Worm (Caenorhabditis elegans) whole organism, young adult: ENCODE data around the gene tag-280.

ENCODE experiments used
- B0019.2 ChIP-seq: fragments of 200-800 bp; sonication (Bioruptor generic); conservative IDR thresholded peaks from 2 replicates; pipeline ENCODE4 v1.3.6; 2022; ENCODE audit warnings: missing genetic modification reagents, missing genetic modification characterization, missing compliant biosample characterization
- B0261.1 ChIP-seq: sonication (generic microtip); optimal IDR thresholded peaks from 2 replicates; lab custom pipeline; 2016; ENCODE audit warnings: mild to moderate bottlenecking, missing genetic modification characterization, moderate library complexity, missing compliant biosample characterization
- C17E4.6 ChIP-seq: fragments of 200-800 bp; sonication (Bioruptor generic); IDR thresholded peaks from 2 replicates; pipeline ENCODE4 v1.3.6; 2022; ENCODE audit warnings: missing genetic modification reagents, missing genetic modification characterization, missing compliant biosample characterization
- D2030.7 ChIP-seq: fragments of 200-800 bp; sonication (Bioruptor generic); IDR thresholded peaks from 2 replicates; pipeline ENCODE4 v1.3.6; 2022; ENCODE audit warnings: missing genetic modification reagents, missing genetic modification characterization, missing compliant biosample characterization
- F52B5.7 ChIP-seq: sonication (generic microtip); optimal IDR thresholded peaks from 2 replicates; lab custom pipeline; 2016; ENCODE audit warnings: mild to moderate bottlenecking, missing genetic modification characterization, missing compliant biosample characterization
- F57A8.1 ChIP-seq: fragments of 200-800 bp; sonication (Bioruptor generic); optimal IDR thresholded peaks from 2 replicates; lab custom pipeline; 2018; ENCODE audit warnings: mild to moderate bottlenecking, missing genetic modification characterization, moderate library complexity, missing compliant biosample characterization
- K11D2.4 ChIP-seq: fragments of 200-800 bp; sonication (Bioruptor generic); IDR thresholded peaks from 2 replicates; pipeline ENCODE4 v1.3.6; 2022; ENCODE audit warnings: missing genetic modification reagents, missing genetic modification characterization, missing compliant biosample characterization
- Y53F4B.3 ChIP-seq: fragments of 200-800 bp; sonication (Bioruptor generic); IDR thresholded peaks from 2 replicates; pipeline ENCODE4 v1.3.6; 2022; ENCODE audit warnings: missing genetic modification reagents, missing genetic modification characterization, missing compliant biosample characterization
- Y53G8AR.9 ChIP-seq: fragments of 200-800 bp; sonication (Bioruptor generic); conservative IDR thresholded peaks from 2 replicates; pipeline ENCODE4 v1.3.6; 2022; ENCODE audit warnings: missing genetic modification reagents, missing genetic modification characterization, missing compliant biosample characterization
- Y67H2A.10 ChIP-seq: fragments of 200-800 bp; sonication (Bioruptor generic); conservative IDR thresholded peaks from 2 replicates; pipeline ENCODE4 v1.3.6; 2022; ENCODE audit warnings: missing genetic modification reagents, missing genetic modification characterization, missing compliant biosample characterization
- cebp-2 ChIP-seq: fragments of 200-800 bp; sonication (Bioruptor generic); IDR thresholded peaks from 2 replicates; pipeline ENCODE4 v1.3.6; 2022; ENCODE audit warnings: missing genetic modification characterization, missing compliant biosample characterization
- ceh-79 ChIP-seq: sonication (generic microtip); optimal IDR thresholded peaks from 2 replicates; lab custom pipeline; 2017; ENCODE audit warnings: mild to moderate bottlenecking, missing genetic modification characterization, missing compliant biosample characterization
- ceh-91 ChIP-seq: fragments of 200-800 bp; sonication (Bioruptor generic); IDR thresholded peaks from 2 replicates; pipeline ENCODE4 v1.3.6; 2022; ENCODE audit warnings: missing genetic modification reagents, missing genetic modification characterization, missing compliant biosample characterization
- chd-7 ChIP-seq: sonication (generic microtip); optimal IDR thresholded peaks from 2 replicates; lab custom pipeline; 2016; ENCODE audit warnings: mild to moderate bottlenecking, missing genetic modification characterization, moderate library complexity, missing compliant biosample characterization
- dox-1 ChIP-seq: fragments of 200-800 bp; sonication (Bioruptor generic); IDR thresholded peaks from 2 replicates; pipeline ENCODE4 v1.3.6; 2022; ENCODE audit warnings: missing genetic modification reagents, missing genetic modification characterization, missing compliant biosample characterization
- dpl-1 ChIP-seq: fragments of 150-350 bp; optimal IDR thresholded peaks from 2 replicates; lab custom pipeline; 2014; ENCODE audit warnings: missing biosample characterization, missing genetic modification reagents, missing genetic modification characterization
- ets-4 ChIP-seq: fragments of 200-800 bp; sonication (Bioruptor generic); optimal IDR thresholded peaks from 2 replicates; lab custom pipeline; 2018; ENCODE audit warnings: mild to moderate bottlenecking, missing genetic modification characterization, missing compliant biosample characterization
- him-1 ChIP-seq: sonication (generic microtip); optimal IDR thresholded peaks from 2 replicates; lab custom pipeline; 2016; ENCODE audit warnings: missing genotype, missing genetic modification reagents, missing genetic modification characterization, missing compliant biosample characterization
- hmg-1.2 ChIP-seq: fragments of 200-800 bp; sonication (Bioruptor generic); IDR thresholded peaks from 2 replicates; pipeline ENCODE4 v1.3.6; 2022; ENCODE audit warnings: missing genetic modification reagents, missing genetic modification characterization, missing compliant biosample characterization
- hrde-1 ChIP-seq: sonication (generic microtip); optimal IDR thresholded peaks from 2 replicates; lab custom pipeline; 2016; ENCODE audit warnings: missing genetic modification characterization, mild to moderate bottlenecking, missing compliant biosample characterization, moderate library complexity, missing genotype, missing genetic modification reagents, borderline replicate concordance
- let-526 ChIP-seq: fragments of 200-800 bp; sonication (Bioruptor generic); IDR thresholded peaks from 2 replicates; pipeline ENCODE4 v1.3.6; 2022; ENCODE audit warnings: missing genetic modification reagents, missing genetic modification characterization, missing compliant biosample characterization
- lin-26 ChIP-seq: fragments of 200-800 bp; sonication (Bioruptor generic); IDR thresholded peaks from 2 replicates; pipeline ENCODE4 v1.3.6; 2022; ENCODE audit warnings: missing genetic modification reagents, missing genetic modification characterization, missing compliant biosample characterization
- lin-35 ChIP-seq, 3 experiments: fragments of 150-350 bp in 2 of 3; sonication (generic microtip) in 1 of 3; optimal IDR thresholded peaks; 2 replicates each; lab custom pipeline; 2014 to 2018; ENCODE audit warnings: missing biosample characterization in 3 of 3, missing genetic modification characterization in 3 of 3, missing genetic modification reagents in 3 of 3
- lin-54 ChIP-seq: fragments of 200-800 bp; sonication (Bioruptor generic); optimal IDR thresholded peaks from 2 replicates; lab custom pipeline; 2018; ENCODE audit warnings: mild to moderate bottlenecking, missing genetic modification characterization, missing compliant biosample characterization
- lir-1 ChIP-seq: fragments of 200-800 bp; sonication (Bioruptor generic); conservative IDR thresholded peaks from 2 replicates; pipeline ENCODE4 v1.3.6; 2022; ENCODE audit warnings: missing genetic modification reagents, missing genetic modification characterization, missing compliant biosample characterization
- madf-8 ChIP-seq: fragments of 200-800 bp; sonication (Bioruptor generic); conservative IDR thresholded peaks from 2 replicates; pipeline ENCODE4 v1.3.6; 2022; ENCODE audit warnings: missing genetic modification reagents, missing genetic modification characterization, missing compliant biosample characterization
- mcd-1 ChIP-seq: fragments of 200-800 bp; sonication (Bioruptor generic); IDR thresholded peaks from 2 replicates; pipeline ENCODE4 v1.3.6; 2022; ENCODE audit warnings: missing genetic modification reagents, missing genetic modification characterization, missing compliant biosample characterization
- mel-28 ChIP-seq: sonication (generic microtip); optimal IDR thresholded peaks from 2 replicates; lab custom pipeline; 2016; ENCODE audit warnings: borderline replicate concordance, mild to moderate bottlenecking, missing genetic modification characterization, missing compliant biosample characterization
- mxl-1 ChIP-seq: sonication (generic microtip); optimal IDR thresholded peaks from 2 replicates; lab custom pipeline; 2016; ENCODE audit warnings: missing genetic modification characterization, missing compliant biosample characterization
- nfya-1 ChIP-seq: sonication (generic microtip); optimal IDR thresholded peaks from 2 replicates; lab custom pipeline; 2017; ENCODE audit warnings: antibody characterized with exemption, missing compliant biosample characterization, missing genetic modification characterization, borderline replicate concordance; ENCODE audit not compliant: insufficient read depth
- nfyb-1 ChIP-seq: fragments of 200-800 bp; sonication (Bioruptor generic); IDR thresholded peaks from 2 replicates; pipeline ENCODE4 v1.3.6; 2022; ENCODE audit warnings: missing genetic modification reagents, missing genetic modification characterization, missing compliant biosample characterization
- nhr-179 ChIP-seq: sonication (generic microtip); optimal IDR thresholded peaks from 2 replicates; lab custom pipeline; 2016; ENCODE audit warnings: mild to moderate bottlenecking, missing genetic modification characterization, missing compliant biosample characterization
- nhr-27 ChIP-seq: fragments of 200-800 bp; sonication (Bioruptor generic); optimal IDR thresholded peaks from 2 replicates; lab custom pipeline; 2018; ENCODE audit warnings: mild to moderate bottlenecking, missing genetic modification characterization, moderate library complexity, missing compliant biosample characterization
- repo-1 ChIP-seq: sonication (generic microtip); optimal IDR thresholded peaks from 2 replicates; lab custom pipeline; 2017; ENCODE audit warnings: mild to moderate bottlenecking, missing genetic modification characterization, missing compliant biosample characterization
- sdz-38 ChIP-seq: sonication (generic microtip); optimal IDR thresholded peaks from 2 replicates; lab custom pipeline; 2016; ENCODE audit warnings: missing genotype, missing genetic modification characterization, missing compliant biosample characterization
- snpc-1.1 ChIP-seq: sonication (generic microtip); optimal IDR thresholded peaks from 2 replicates; lab custom pipeline; 2017; ENCODE audit warnings: missing genetic modification characterization, mild to moderate bottlenecking, missing compliant biosample characterization, antibody characterized with exemption, moderate library complexity, missing genotype, missing genetic modification reagents; ENCODE audit not compliant: insufficient read depth
- snpc-3.4 ChIP-seq: sonication (generic microtip); optimal IDR thresholded peaks from 2 replicates; lab custom pipeline; 2017; ENCODE audit warnings: missing genetic modification characterization, mild to moderate bottlenecking, missing compliant biosample characterization, antibody characterized with exemption, moderate library complexity, missing genotype, missing genetic modification reagents
- tbx-9 ChIP-seq: sonication (generic microtip); optimal IDR thresholded peaks from 2 replicates; lab custom pipeline; 2016; ENCODE audit warnings: borderline replicate concordance, missing genetic modification characterization, inconsistent platforms, missing compliant biosample characterization
- tlf-1 ChIP-seq: fragments of 200-800 bp; sonication (Bioruptor generic); optimal IDR thresholded peaks from 2 replicates; lab custom pipeline; 2018; ENCODE audit warnings: mild to moderate bottlenecking, missing genetic modification characterization, missing compliant biosample characterization
- ztf-18 ChIP-seq: sonication (generic microtip); optimal IDR thresholded peaks from 2 replicates; lab custom pipeline; 2016; ENCODE audit warnings: missing genotype, mild to moderate bottlenecking, missing genetic modification characterization, missing compliant biosample characterization
- ztf-26 ChIP-seq: sonication (generic microtip); optimal IDR thresholded peaks from 2 replicates; lab custom pipeline; 2017; ENCODE audit warnings: missing genetic modification characterization, missing compliant biosample characterization
- ztf-28 ChIP-seq: fragments of 200-800 bp; sonication (Bioruptor generic); IDR thresholded peaks from 2 replicates; pipeline ENCODE4 v1.3.6; 2022; ENCODE audit warnings: missing genetic modification reagents, missing genetic modification characterization, missing compliant biosample characterization

Gene tag-280

DNA sequence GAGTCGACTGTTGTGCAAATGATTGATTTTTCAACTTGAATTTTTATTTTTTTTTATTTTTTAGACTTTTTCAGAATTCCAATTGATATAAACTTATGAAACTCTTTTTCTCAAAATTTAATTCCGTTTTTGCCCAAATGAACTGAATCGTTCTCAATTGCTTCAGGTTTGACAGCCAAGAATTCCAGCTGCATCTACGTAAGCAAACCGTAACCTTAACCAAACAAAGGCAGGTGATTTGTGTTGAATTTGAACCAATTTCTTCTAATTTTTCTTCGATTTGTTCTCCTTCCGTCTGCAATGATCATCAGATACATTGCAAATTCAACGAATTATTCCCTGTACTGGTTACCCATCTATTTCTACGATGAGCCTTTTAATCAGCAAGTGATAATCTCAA, 10.6 kb upstream of the tag-280 start, which contains the start of gene sre-34:
TSS of gene sre-34 (plus strand) at position 301 of the 400 bp plus-strand sequence.
- TF ChIP-seq dox-1: no peak
- no peak for TF ChIP-seq repo-1 (tag; lab: Kevin White, UChicago)
- TF ChIP-seq lin-26 (GFP tag; lab: Robert Waterston, UW): no peak
- TF ChIP-seq ceh-91 (GFP tag; lab: Robert Waterston, UW): no peak
- TF ChIP-seq Y53F4B.3: no peak
- TF ChIP-seq B0019.2 (GFP tag; lab: Robert Waterston, UW): no peak
- no peak for TF ChIP-seq madf-8 (GFP tag; lab: Robert Waterston, UW)
- TF ChIP-seq hmg-1.2 (GFP tag; lab: Robert Waterston, UW): no peak
- no peak for TF ChIP-seq nfya-1 (tag; lab: Kevin White, UChicago)
- no peak for TF ChIP-seq nhr-27 (tag; lab: Kevin White, UChicago)
- TF ChIP-seq ceh-79 (tag; lab: Kevin White, UChicago): no peak
- no peak for TF ChIP-seq chd-7 (tag; lab: Kevin White, UChicago)
- TF ChIP-seq mcd-1 (GFP tag; lab: Robert Waterston, UW): no peak
- TF ChIP-seq ets-4 (GFP tag; lab: Kevin White, UChicago): no peak
- no peak for TF ChIP-seq tbx-9 (tag; lab: Kevin White, UChicago)
- TF ChIP-seq him-1 (tag; lab: Kevin White, UChicago): no peak
- no peak for TF ChIP-seq ztf-28 (GFP tag; lab: Robert Waterston, UW)
- no peak for TF ChIP-seq Y67H2A.10 (GFP tag; lab: Robert Waterston, UW)
- no peak for TF ChIP-seq ztf-18 (tag; lab: Kevin White, UChicago)
- TF ChIP-seq, all 124 proteins: peak for 0

DNA sequence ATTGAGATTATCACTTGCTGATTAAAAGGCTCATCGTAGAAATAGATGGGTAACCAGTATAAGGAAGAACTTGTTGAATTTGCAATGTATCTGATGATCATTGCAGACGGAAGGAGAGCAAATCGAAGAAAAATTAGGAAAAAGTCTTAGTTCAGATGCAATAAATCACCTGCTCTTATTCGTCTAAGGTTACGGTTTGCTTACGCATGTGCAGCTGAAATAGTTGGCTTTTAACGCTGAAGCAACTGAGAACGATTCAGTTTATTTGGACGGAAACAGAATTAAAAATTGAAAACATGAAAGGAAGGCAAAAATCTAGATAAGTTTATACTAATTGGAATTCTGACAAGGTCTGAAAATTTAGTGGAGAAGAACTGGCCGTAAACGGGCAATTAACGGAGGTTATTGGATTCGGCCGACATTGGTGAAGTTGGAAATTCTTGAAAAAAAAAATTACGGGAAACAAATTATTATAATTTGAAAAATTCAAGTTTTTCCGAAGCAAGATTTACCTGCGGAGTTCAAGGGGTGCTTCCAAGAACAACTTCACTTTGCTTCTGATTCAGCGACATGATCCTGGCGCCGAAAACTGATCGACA, 7.6 kb upstream of the tag-280 start, which contains the start of the genes sre-35 and sre-33:
TSS of gene sre-35 (minus strand) at position 101 of the 599 bp plus-strand sequence.
TSS of gene sre-33 (plus strand) at position 549 of the 599 bp plus-strand sequence.
- no peak for TF ChIP-seq snpc-3.4 (tag; lab: Kevin White, UChicago)
- TF ChIP-seq mxl-1 (tag; lab: Kevin White, UChicago): no peak
- no peak for TF ChIP-seq snpc-1.1
- no peak for TF ChIP-seq ztf-18 (tag; lab: Kevin White, UChicago)

ce11 chrII:12456633-12457032, 3.8 kb upstream of the tag-280 start, which contains the start of gene sre-32:
TSS of gene sre-32 (minus strand) at chrII:12456733.
- no peak for TF ChIP-seq lin-35 (GFP tag; optimal IDR thresholded peaks at IDR 0.05; lab: Kevin White, UChicago)
- no peak for TF ChIP-seq lir-1 (GFP tag; lab: Robert Waterston, UW)
- TF ChIP-seq nfyb-1 (GFP tag; lab: Robert Waterston, UW): no peak
- TF ChIP-seq tlf-1: no peak
- no peak for TF ChIP-seq B0019.2 (GFP tag; lab: Robert Waterston, UW)
- TF ChIP-seq Y53G8AR.9 (GFP tag; lab: Robert Waterston, UW): no peak
- TF ChIP-seq let-526 (GFP tag; lab: Robert Waterston, UW): no peak
- TF ChIP-seq D2030.7 (GFP tag; lab: Robert Waterston, UW): no peak
- no peak for TF ChIP-seq F52B5.7 (tag; lab: Kevin White, UChicago)
- TF ChIP-seq mel-28 (tag; lab: Kevin White, UChicago): no peak
- no peak for TF ChIP-seq sdz-38 (tag; lab: Kevin White, UChicago)
- TF ChIP-seq, all 124 proteins: peak for 0

- TF ChIP-seq ztf-26 (tag; lab: Kevin White, UChicago) (no peak), K11D2.4 (GFP tag; lab: Robert Waterston, UW) (no peak), cebp-2 (GFP tag; lab: Robert Waterston, UW) (no peak), lir-1 (GFP tag; lab: Robert Waterston, UW) (no peak), dox-1 (no peak), C17E4.6 (GFP tag; lab: Robert Waterston, UW) (no peak), ceh-79 (tag; lab: Kevin White, UChicago) (no peak), nhr-179 (tag; lab: Kevin White, UChicago) (no peak), dpl-1 (no peak), lin-54 (GFP tag; lab: Kevin White, UChicago) (no peak), B0261.1 (tag; lab: Kevin White, UChicago) (no peak), hrde-1 (tag; lab: Kevin White, UChicago) (no peak), F57A8.1 (GFP tag; lab: Kevin White, UChicago) (no peak), lin-35 (GFP tag; optimal IDR thresholded peaks at IDR 0.05; lab: Kevin White, UChicago) (no peak)
These were observed 3.2 kb upstream of the tag-280 start, which contains the start of gene sre-38 for ce11 chrII:12457275-12457674. TSS of gene sre-38 (plus strand) at chrII:12457575.
